Fruit fly (Drosophila melanogaster) whole organism, embryonic: ENCODE results near the gene CG31468.

Experiments used
- Atf3 ChIP-seq: fragments of 200-800 bp; sonication (Bioruptor generic); optimal IDR thresholded peaks from 3 replicates; lab custom pipeline; 2016; ENCODE audit warnings: missing biosample characterization, missing genetic modification characterization
- Bgb ChIP-seq: fragments of 200-800 bp; sonication (Bioruptor generic); IDR thresholded peaks from 2 replicates; pipeline ENCODE4 v1.3.6; 2022; ENCODE audit warnings: missing biosample characterization, missing genetic modification characterization; ENCODE audit not compliant: partially characterized antibody
- Bteb2 ChIP-seq: fragments of 200-800 bp; sonication (Bioruptor generic); optimal IDR thresholded peaks from 2 replicates; lab custom pipeline; 2016; ENCODE audit warnings: missing biosample characterization, missing genetic modification characterization
- CG11696 ChIP-seq: fragments of 200-800 bp; sonication (Bioruptor generic); IDR thresholded peaks from 2 replicates; pipeline ENCODE4 v1.3.6; 2022; ENCODE audit warnings: missing biosample characterization, missing genetic modification characterization
- CG12219 ChIP-seq: fragments of 200-800 bp; sonication (Bioruptor generic); optimal IDR thresholded peaks from 3 replicates; lab custom pipeline; 2018; ENCODE audit warnings: missing biosample characterization, mild to moderate bottlenecking, missing genetic modification characterization
- CG12299 ChIP-seq: fragments of 200-800 bp; sonication (Bioruptor generic); optimal IDR thresholded peaks from 2 replicates; lab custom pipeline; 2018; ENCODE audit warnings: missing biosample characterization, mild to moderate bottlenecking, missing genetic modification characterization
- CG12391 ChIP-seq: fragments of 200-800 bp; sonication (Bioruptor generic); optimal IDR thresholded peaks from 3 replicates; lab custom pipeline; 2018; ENCODE audit warnings: missing biosample characterization, mild to moderate bottlenecking, missing genetic modification characterization, moderate library complexity
- CG13123 ChIP-seq: fragments of 200-800 bp; sonication (Bioruptor generic); optimal IDR thresholded peaks from 2 replicates; lab custom pipeline; 2016; ENCODE audit warnings: missing biosample characterization, missing genetic modification characterization
- CG13624 ChIP-seq: fragments of 200-800 bp; sonication (Bioruptor generic); optimal IDR thresholded peaks from 2 replicates; lab custom pipeline; 2016; ENCODE audit warnings: missing biosample characterization, missing genetic modification characterization
- CG13775 ChIP-seq: fragments of 200-800 bp; sonication (Bioruptor generic); optimal IDR thresholded peaks from 3 replicates; lab custom pipeline; 2017; ENCODE audit warnings: missing biosample characterization, mild to moderate bottlenecking, missing genetic modification characterization
- CG15269 ChIP-seq: fragments of 200-800 bp; sonication (Bioruptor generic); optimal IDR thresholded peaks from 2 replicates; lab custom pipeline; 2018; ENCODE audit warnings: missing biosample characterization, mild to moderate bottlenecking, missing genetic modification characterization, moderate library complexity
- CG15696 ChIP-seq: fragments of 200-800 bp; sonication (Bioruptor generic); optimal IDR thresholded peaks from 2 replicates; lab custom pipeline; 2019; ENCODE audit warnings: missing biosample characterization, mild to moderate bottlenecking, missing genetic modification characterization, moderate library complexity
- CG1602 ChIP-seq: fragments of 200-800 bp; sonication (Bioruptor generic); optimal IDR thresholded peaks from 3 replicates; lab custom pipeline; 2016; ENCODE audit warnings: missing biosample characterization, missing genetic modification characterization
- CG17359 ChIP-seq: fragments of 200-800 bp; sonication (Bioruptor generic); optimal IDR thresholded peaks from 3 replicates; lab custom pipeline; 2018; ENCODE audit warnings: missing biosample characterization, mild to moderate bottlenecking, missing genetic modification characterization, moderate library complexity
- CG18476 ChIP-seq: fragments of 200-800 bp; sonication (Bioruptor generic); optimal IDR thresholded peaks from 2 replicates; lab custom pipeline; 2016; ENCODE audit warnings: missing biosample characterization, mild to moderate bottlenecking, missing genetic modification characterization
- CG30431 ChIP-seq: fragments of 200-800 bp; sonication (Bioruptor generic); optimal IDR thresholded peaks from 2 replicates; lab custom pipeline; 2017; ENCODE audit warnings: missing biosample characterization, missing genetic modification characterization
- CG31365 ChIP-seq: fragments of 200-800 bp; sonication (Bioruptor generic); optimal IDR thresholded peaks from 2 replicates; lab custom pipeline; 2018; ENCODE audit warnings: missing biosample characterization, mild to moderate bottlenecking, missing genetic modification characterization
- CG3995 ChIP-seq: fragments of 200-800 bp; sonication (Bioruptor generic); optimal IDR thresholded peaks from 3 replicates; lab custom pipeline; 2016; ENCODE audit warnings: missing biosample characterization, missing genetic modification characterization
- CG5180 ChIP-seq: fragments of 200-800 bp; sonication (Bioruptor generic); optimal IDR thresholded peaks from 3 replicates; lab custom pipeline; 2017; ENCODE audit warnings: missing biosample characterization, missing genetic modification characterization, mild to moderate bottlenecking, moderate library complexity, missing genetic modification reagents
- CG6175 ChIP-seq: fragments of 200-800 bp; sonication (Bioruptor generic); IDR thresholded peaks from 3 replicates; pipeline ENCODE4 v1.3.6; 2022; ENCODE audit warnings: missing biosample characterization, missing genetic modification characterization
- CG6813 ChIP-seq: fragments of 200-800 bp; sonication (Bioruptor generic); optimal IDR thresholded peaks from 2 replicates; lab custom pipeline; 2017; ENCODE audit warnings: missing biosample characterization, missing genetic modification characterization, mild to moderate bottlenecking, moderate library complexity, missing genetic modification reagents
- CG7372 ChIP-seq: fragments of 200-800 bp; sonication (Bioruptor generic); IDR thresholded peaks from 2 replicates; pipeline ENCODE4 v1.3.6; 2022; ENCODE audit warnings: missing biosample characterization, missing genetic modification characterization
- CG7786 ChIP-seq: fragments of 200-800 bp; sonication (Bioruptor generic); optimal IDR thresholded peaks from 2 replicates; lab custom pipeline; 2016; ENCODE audit warnings: missing biosample characterization, missing genetic modification characterization
- CG8359 ChIP-seq: fragments of 200-800 bp; sonication (Bioruptor generic); optimal IDR thresholded peaks from 2 replicates; lab custom pipeline; 2017; ENCODE audit warnings: missing biosample characterization, mild to moderate bottlenecking, missing genetic modification characterization, borderline replicate concordance
- CG8765 ChIP-seq: fragments of 200-800 bp; sonication (Bioruptor generic); IDR thresholded peaks from 2 replicates; pipeline ENCODE4 v1.3.6; 2022; ENCODE audit warnings: missing biosample characterization, missing genetic modification characterization
- CkIIα-i1 ChIP-seq: fragments of 200-800 bp; sonication (Bioruptor generic); IDR thresholded peaks from 2 replicates; pipeline ENCODE4 v1.3.6; 2022; ENCODE audit warnings: missing biosample characterization, missing genetic modification characterization
- Dad ChIP-seq: fragments of 200-800 bp; sonication (Bioruptor generic); optimal IDR thresholded peaks from 3 replicates; lab custom pipeline; 2016; ENCODE audit warnings: missing biosample characterization, missing genetic modification characterization
- Dip3 ChIP-seq: fragments of 200-800 bp; sonication (Bioruptor generic); optimal IDR thresholded peaks from 3 replicates; lab custom pipeline; 2016; ENCODE audit warnings: missing biosample characterization, missing genetic modification characterization
- E2f1 ChIP-seq: fragments of 200-800 bp; sonication (Bioruptor generic); IDR thresholded peaks from 2 replicates; pipeline ENCODE4 v1.3.6; 2022; ENCODE audit warnings: missing biosample characterization, missing genetic modification characterization
- Gsc ChIP-seq: fragments of 200-800 bp; sonication (Bioruptor generic); IDR thresholded peaks from 2 replicates; pipeline ENCODE4 v1.3.6; 2022; ENCODE audit warnings: missing biosample characterization, missing genetic modification characterization
- HmgZ ChIP-seq: fragments of 200-800 bp; sonication (Bioruptor generic); optimal IDR thresholded peaks from 2 replicates; lab custom pipeline; 2018; ENCODE audit warnings: missing biosample characterization, mild to moderate bottlenecking, missing genetic modification characterization
- Hmr ChIP-seq: fragments of 200-800 bp; sonication (Bioruptor generic); optimal IDR thresholded peaks from 3 replicates; lab custom pipeline; 2017; ENCODE audit warnings: mild to moderate bottlenecking, missing biosample characterization, missing genetic modification reagents, missing genetic modification characterization
- Myb ChIP-seq: fragments of 200-800 bp; sonication (Bioruptor generic); optimal IDR thresholded peaks from 2 replicates; lab custom pipeline; 2016; ENCODE audit warnings: missing biosample characterization, missing genetic modification characterization
- NK7.1 ChIP-seq: fragments of 200-800 bp; sonication (Bioruptor generic); optimal IDR thresholded peaks from 3 replicates; lab custom pipeline; 2016; ENCODE audit warnings: missing biosample characterization, missing genetic modification characterization
- Optix ChIP-seq: fragments of 200-800 bp; sonication (Bioruptor generic); IDR thresholded peaks from 3 replicates; pipeline ENCODE4 v1.3.6; 2022; ENCODE audit warnings: missing biosample characterization, missing genetic modification characterization
- Rfx ChIP-seq: fragments of 200-800 bp; sonication (Bioruptor generic); IDR thresholded peaks from 2 replicates; pipeline ENCODE4 v1.3.6; 2022; ENCODE audit warnings: missing biosample characterization, missing genetic modification characterization
- bab2 ChIP-seq: fragments of 200-800 bp; sonication (Bioruptor generic); optimal IDR thresholded peaks from 2 replicates; lab custom pipeline; 2016; ENCODE audit warnings: missing biosample characterization, missing genetic modification characterization
- br ChIP-seq: fragments of >200 bp; optimal IDR thresholded peaks from 2 replicates; lab custom pipeline; 2017
- caup ChIP-seq: fragments of 200-800 bp; sonication (Bioruptor generic); optimal IDR thresholded peaks from 3 replicates; lab custom pipeline; 2017; ENCODE audit warnings: missing biosample characterization, mild to moderate bottlenecking, missing genetic modification characterization, moderate library complexity; ENCODE audit not compliant: severe bottlenecking
- croc ChIP-seq: fragments of 200-800 bp; sonication (Bioruptor generic); conservative IDR thresholded peaks from 3 replicates; pipeline ENCODE4 v1.3.6; 2022; ENCODE audit warnings: missing biosample characterization, missing genetic modification characterization
- esg ChIP-seq: fragments of 200-800 bp; sonication (Bioruptor generic); conservative IDR thresholded peaks from 2 replicates; pipeline ENCODE4 v1.3.6; 2022; ENCODE audit warnings: missing biosample characterization, missing genetic modification characterization
- fd3F ChIP-seq: fragments of 200-800 bp; sonication (Bioruptor generic); optimal IDR thresholded peaks from 2 replicates; lab custom pipeline; 2018; ENCODE audit warnings: missing biosample characterization, mild to moderate bottlenecking, missing genetic modification characterization, moderate library complexity
- ftz-f1 ChIP-seq: fragments of 200-800 bp; sonication (Bioruptor generic); optimal IDR thresholded peaks from 2 replicates; lab custom pipeline; 2016; ENCODE audit warnings: missing biosample characterization, missing genetic modification characterization
- gce ChIP-seq: fragments of 200-800 bp; sonication (Bioruptor generic); IDR thresholded peaks from 3 replicates; pipeline ENCODE4 v1.3.6; 2022; ENCODE audit warnings: missing biosample characterization, missing genetic modification characterization
- grn ChIP-seq: fragments of 200-800 bp; sonication (Bioruptor generic); optimal IDR thresholded peaks from 3 replicates; lab custom pipeline; 2017; ENCODE audit warnings: missing biosample characterization, missing genetic modification characterization
- gsb ChIP-seq: fragments of 200-800 bp; sonication (Bioruptor generic); IDR thresholded peaks from 2 replicates; pipeline ENCODE4 v1.3.6; 2022; ENCODE audit warnings: missing biosample characterization, missing genetic modification characterization
- pzg ChIP-seq: fragments of 200-800 bp; sonication (Bioruptor generic); optimal IDR thresholded peaks from 3 replicates; lab custom pipeline; 2018; ENCODE audit warnings: missing biosample characterization, mild to moderate bottlenecking, missing genetic modification characterization, moderate library complexity
- ro ChIP-seq: fragments of 200-800 bp; sonication (Bioruptor generic); IDR thresholded peaks from 2 replicates; pipeline ENCODE4 v1.3.6; 2022; ENCODE audit warnings: missing biosample characterization, missing genetic modification characterization
- sc ChIP-seq, 3 experiments: fragments of >200 bp in 2 of 3; fragments of 200-800 bp in 1 of 3; sonication (Bioruptor generic) in 1 of 3; optimal IDR thresholded peaks; 2 replicates in 2 of 3; 3 replicates in 1 of 3; lab custom pipeline; 2017; ENCODE audit warnings: mild to moderate bottlenecking in 1 of 3, missing biosample characterization in 1 of 3, missing genetic modification characterization in 1 of 3, missing genetic modification reagents in 1 of 3
- ssp ChIP-seq: fragments of 200-800 bp; sonication (Bioruptor generic); IDR thresholded peaks from 2 replicates; pipeline ENCODE4 v1.3.6; 2022; ENCODE audit warnings: missing biosample characterization, missing genetic modification characterization
- vfl ChIP-seq: fragments of 200-800 bp; sonication (Bioruptor generic); optimal IDR thresholded peaks from 2 replicates; lab custom pipeline; 2016; ENCODE audit warnings: missing biosample characterization, missing genetic modification characterization

Gene CG31468

dm6 chr3R:23725711-23726349 lies 25.7 kb upstream of the CG31468 start (continued):
- TF ChIP-seq CG11696 (GFP tag; lab: Robert Waterston, UW) (no peak), fd3F (GFP tag; lab: Kevin White, UChicago) (no peak), Bgb (no peak), ssp (GFP tag; lab: Robert Waterston, UW) (no peak), Hmr (peak; percentile 53), CG8359 (no peak), CG13624 (no peak), croc (GFP tag; lab: Robert Waterston, UW) (no peak), CG15269 (tag; lab: Kevin White, UChicago) (peak; percentile 9), Gsc (no peak), CG13123 (GFP tag; lab: Kevin White, UChicago) (no peak), CG6175 (GFP tag; lab: Robert Waterston, UW) (no peak), HmgZ (tag; lab: Kevin White, UChicago) (peak; percentile 68), bab2 (no peak), Dad (GFP tag; lab: Kevin White, UChicago) (no peak), Optix (no peak), Atf3 (GFP tag; lab: Kevin White, UChicago) (no peak), sc (optimal IDR thresholded peaks at IDR 0.05; lab: Kevin White, UChicago) (no peak), sc (GFP tag; optimal IDR thresholded peaks at IDR 0.05; lab: Kevin White, UChicago) (peak; percentile 1), CG17359 (peak; percentile 18), CkIIα-i1 (GFP tag; lab: Robert Waterston, UW) (no peak), gsb (GFP tag; lab: Robert Waterston, UW) (no peak), CG12299 (tag; lab: Kevin White, UChicago) (peak; percentile 30), ro (no peak), Myb (GFP tag; lab: Kevin White, UChicago) (no peak), CG15696 (tag; lab: Kevin White, UChicago) (no peak), CG5180 (GFP tag; lab: Kevin White, UChicago) (peak; percentile 36), E2f1 (no peak), CG13775 (peak; percentile 11), caup (GFP tag; lab: Kevin White, UChicago) (no peak), CG31365 (no peak), CG18476 (GFP tag; lab: Kevin White, UChicago) (no peak), br (no peak), grn (GFP tag; lab: Kevin White, UChicago) (no peak), NK7.1 (GFP tag; lab: Kevin White, UChicago) (no peak), ftz-f1 (GFP tag; lab: Kevin White, UChicago) (peak; percentile 71), vfl (GFP tag; lab: Kevin White, UChicago) (no peak), CG1602 (no peak), CG6813 (GFP tag; lab: Kevin White, UChicago) (no peak), CG7372 (GFP tag; lab: Robert Waterston, UW) (peak; percentile 49; the same call in 1 of the 2 replicates), pzg (GFP tag; lab: Kevin White, UChicago) (no peak), esg (GFP tag; lab: Robert Waterston, UW) (no peak), CG12219 (GFP tag; lab: Kevin White, UChicago) (no peak), Rfx (GFP tag; lab: Robert Waterston, UW) (0 out of 2 replicates have a peak, but pooled peaks have one; percentile 12), CG8765 (no peak), Bteb2 (no peak), CG7786 (no peak), CG3995 (no peak), gce (no peak), CG30431 (GFP tag; lab: Kevin White, UChicago) (no peak), CG12391 (tag; lab: Kevin White, UChicago) (no peak), Dip3 (no peak)
